Fruit fly (Drosophila melanogaster) whole organism, embryonic: ENCODE data around the gene Atx-1.
A peak's percentile ranks its signal among the peaks of the same experiment; 100 is the strongest.

ENCODE experiments used
- Aef1 ChIP-seq: fragments of 200-800 bp; sonication (Bioruptor generic); IDR thresholded peaks from 3 replicates; pipeline ENCODE4 v1.3.6; 2022; ENCODE audit warnings: missing biosample characterization, missing genetic modification characterization
- Bgb ChIP-seq: fragments of 200-800 bp; sonication (Bioruptor generic); IDR thresholded peaks from 2 replicates; pipeline ENCODE4 v1.3.6; 2022; ENCODE audit warnings: missing biosample characterization, missing genetic modification characterization; ENCODE audit not compliant: partially characterized antibody
- CG10321 ChIP-seq: fragments of 200-800 bp; sonication (Bioruptor generic); IDR thresholded peaks from 2 replicates; pipeline ENCODE4 v1.3.6; 2022; ENCODE audit warnings: missing biosample characterization, missing genetic modification characterization
- CG10431 ChIP-seq: fragments of 200-800 bp; sonication (Bioruptor generic); optimal IDR thresholded peaks from 3 replicates; lab custom pipeline; 2018; ENCODE audit warnings: missing biosample characterization, mild to moderate bottlenecking, missing genetic modification characterization
- CG11696 ChIP-seq: fragments of 200-800 bp; sonication (Bioruptor generic); IDR thresholded peaks from 2 replicates; pipeline ENCODE4 v1.3.6; 2022; ENCODE audit warnings: missing biosample characterization, missing genetic modification characterization
- CG12219 ChIP-seq: fragments of 200-800 bp; sonication (Bioruptor generic); optimal IDR thresholded peaks from 3 replicates; lab custom pipeline; 2018; ENCODE audit warnings: missing biosample characterization, mild to moderate bottlenecking, missing genetic modification characterization
- CG13296 ChIP-seq: fragments of 200-800 bp; sonication (Bioruptor generic); optimal IDR thresholded peaks from 3 replicates; lab custom pipeline; 2018; ENCODE audit warnings: missing biosample characterization, mild to moderate bottlenecking, missing genetic modification characterization
- CG1529 ChIP-seq: fragments of 200-800 bp; sonication (Bioruptor generic); optimal IDR thresholded peaks from 3 replicates; lab custom pipeline; 2018; ENCODE audit warnings: missing biosample characterization, missing genetic modification characterization
- CG17359 ChIP-seq: fragments of 200-800 bp; sonication (Bioruptor generic); optimal IDR thresholded peaks from 3 replicates; lab custom pipeline; 2018; ENCODE audit warnings: missing biosample characterization, mild to moderate bottlenecking, missing genetic modification characterization, moderate library complexity
- CG1832 ChIP-seq: fragments of 200-800 bp; sonication (Bioruptor generic); optimal IDR thresholded peaks from 2 replicates; lab custom pipeline; 2017; ENCODE audit warnings: missing biosample characterization, mild to moderate bottlenecking, missing genetic modification characterization, inconsistent platforms
- CG31365 ChIP-seq: fragments of 200-800 bp; sonication (Bioruptor generic); optimal IDR thresholded peaks from 2 replicates; lab custom pipeline; 2018; ENCODE audit warnings: missing biosample characterization, mild to moderate bottlenecking, missing genetic modification characterization
- CG5245 ChIP-seq: fragments of 200-800 bp; sonication (Bioruptor generic); optimal IDR thresholded peaks from 3 replicates; lab custom pipeline; 2016; ENCODE audit warnings: missing biosample characterization, missing genetic modification characterization
- CG6813 ChIP-seq: fragments of 200-800 bp; sonication (Bioruptor generic); optimal IDR thresholded peaks from 2 replicates; lab custom pipeline; 2017; ENCODE audit warnings: missing biosample characterization, missing genetic modification characterization, mild to moderate bottlenecking, moderate library complexity, missing genetic modification reagents
- CG7928 ChIP-seq: fragments of 200-800 bp; sonication (Bioruptor generic); optimal IDR thresholded peaks from 2 replicates; lab custom pipeline; 2017; ENCODE audit warnings: missing biosample characterization, mild to moderate bottlenecking, missing genetic modification characterization
- CG9609 ChIP-seq: fragments of 200-800 bp; sonication (Bioruptor generic); optimal IDR thresholded peaks from 3 replicates; lab custom pipeline; 2016; ENCODE audit warnings: missing biosample characterization, missing genetic modification characterization
- CTCF ChIP-seq: fragments of 200-800 bp; sonication (Bioruptor generic); optimal IDR thresholded peaks from 2 replicates; lab custom pipeline; 2017; ENCODE audit warnings: missing biosample characterization, mild to moderate bottlenecking, missing genetic modification characterization, moderate library complexity
- HLH3B ChIP-seq: fragments of 200-800 bp; sonication (Bioruptor generic); IDR thresholded peaks from 2 replicates; pipeline ENCODE4 v1.3.6; 2022; ENCODE audit warnings: missing biosample characterization, missing genetic modification characterization
- HLH4C ChIP-seq: fragments of 200-800 bp; sonication (Bioruptor generic); IDR thresholded peaks from 3 replicates; pipeline ENCODE4 v1.3.6; 2022; ENCODE audit warnings: missing biosample characterization, missing genetic modification characterization; ENCODE audit not compliant: partially characterized antibody
- Hr39 ChIP-seq: fragments of >200 bp; optimal IDR thresholded peaks from 2 replicates; lab custom pipeline; 2017
- Hr78 ChIP-seq, 2 experiments: fragments of 200-800 bp in 1 of 2; fragments of >200 bp in 1 of 2; sonication (Bioruptor generic) in 1 of 2; optimal IDR thresholded peaks; 2 replicates each; lab custom pipeline; 2017 to 2019; ENCODE audit warnings: missing biosample characterization in 2 of 2, missing genetic modification characterization in 2 of 2, mild to moderate bottlenecking in 1 of 2, moderate library complexity in 1 of 2
- Jarid2 ChIP-seq: fragments of 200-800 bp; sonication (Bioruptor generic); optimal IDR thresholded peaks from 3 replicates; lab custom pipeline; 2017; ENCODE audit warnings: mild to moderate bottlenecking, missing biosample characterization, missing genetic modification reagents, missing genetic modification characterization
- Mad ChIP-seq: fragments of 200-800 bp; sonication (Bioruptor generic); optimal IDR thresholded peaks from 2 replicates; lab custom pipeline; 2016; ENCODE audit warnings: missing biosample characterization, missing genetic modification characterization
- NC2β ChIP-seq: fragments of 200-800 bp; sonication (Bioruptor generic); optimal IDR thresholded peaks from 2 replicates; lab custom pipeline; 2016; ENCODE audit warnings: missing biosample characterization, missing genetic modification characterization
- Neu2 ChIP-seq: fragments of 200-800 bp; sonication (Bioruptor generic); optimal IDR thresholded peaks from 3 replicates; lab custom pipeline; 2016; ENCODE audit warnings: missing biosample characterization, missing genetic modification characterization, borderline replicate concordance
- NfI ChIP-seq: fragments of 200-800 bp; sonication (Bioruptor generic); optimal IDR thresholded peaks from 3 replicates; lab custom pipeline; 2018; ENCODE audit warnings: missing biosample characterization, mild to moderate bottlenecking, missing genetic modification characterization, moderate library complexity
- Optix ChIP-seq: fragments of 200-800 bp; sonication (Bioruptor generic); IDR thresholded peaks from 3 replicates; pipeline ENCODE4 v1.3.6; 2022; ENCODE audit warnings: missing biosample characterization, missing genetic modification characterization
- Side ChIP-seq: fragments of 200-800 bp; sonication (Bioruptor generic); optimal IDR thresholded peaks from 2 replicates; lab custom pipeline; 2016; ENCODE audit warnings: missing biosample characterization, missing genetic modification characterization
- Sry-δ ChIP-seq: fragments of 200-800 bp; sonication (Bioruptor generic); optimal IDR thresholded peaks from 2 replicates; lab custom pipeline; 2016; ENCODE audit warnings: missing biosample characterization, missing genetic modification characterization
- Usf ChIP-seq: fragments of 200-800 bp; sonication (Bioruptor generic); optimal IDR thresholded peaks from 2 replicates; lab custom pipeline; 2017; ENCODE audit warnings: missing genotype, missing biosample characterization, missing genetic modification characterization
- Vsx1 ChIP-seq: fragments of 200-800 bp; sonication (Bioruptor generic); optimal IDR thresholded peaks from 2 replicates; lab custom pipeline; 2017; ENCODE audit warnings: missing biosample characterization, mild to moderate bottlenecking, missing genetic modification characterization, missing genetic modification reagents
- Xrp1 ChIP-seq: fragments of 200-800 bp; sonication (Bioruptor generic); IDR thresholded peaks from 2 replicates; pipeline ENCODE4 v1.3.6; 2022; ENCODE audit warnings: missing biosample characterization, missing genetic modification characterization
- cas ChIP-seq: fragments of 200-800 bp; sonication (Bioruptor generic); IDR thresholded peaks from 2 replicates; pipeline ENCODE4 v1.3.6; 2022; ENCODE audit warnings: missing biosample characterization, missing genetic modification characterization
- corto ChIP-seq: fragments of 200-800 bp; sonication (Bioruptor generic); optimal IDR thresholded peaks from 2 replicates; lab custom pipeline; 2016; ENCODE audit warnings: missing biosample characterization, mild to moderate bottlenecking, missing genetic modification characterization, moderate library complexity
- danr ChIP-seq: fragments of 200-800 bp; sonication (Bioruptor generic); IDR thresholded peaks from 2 replicates; pipeline ENCODE4 v1.3.6; 2022; ENCODE audit warnings: missing biosample characterization, missing genetic modification characterization
- dpn ChIP-seq, 2 experiments: fragments of 200-800 bp; sonication (Bioruptor generic); optimal IDR thresholded peaks; 3 replicates each; lab custom pipeline; 2016; ENCODE audit warnings: missing biosample characterization in 2 of 2, missing genetic modification characterization in 2 of 2
- emc ChIP-seq: fragments of 200-800 bp; sonication (Bioruptor generic); optimal IDR thresholded peaks from 2 replicates; lab custom pipeline; 2016; ENCODE audit warnings: missing biosample characterization, missing genetic modification characterization
- fu2 ChIP-seq: fragments of 200-800 bp; sonication (Bioruptor generic); optimal IDR thresholded peaks from 2 replicates; lab custom pipeline; 2016; ENCODE audit warnings: missing biosample characterization, missing genetic modification characterization
- gfzf ChIP-seq: fragments of 200-800 bp; sonication (Bioruptor generic); optimal IDR thresholded peaks from 2 replicates; lab custom pipeline; 2016; ENCODE audit warnings: missing biosample characterization, mild to moderate bottlenecking, missing genetic modification characterization, moderate library complexity
- ham ChIP-seq: fragments of 200-800 bp; sonication (Bioruptor generic); IDR thresholded peaks from 2 replicates; pipeline ENCODE4 v1.3.6; 2022; ENCODE audit warnings: missing biosample characterization, missing genetic modification characterization
- insv ChIP-seq, 2 experiments: fragments of 200-800 bp; sonication (Bioruptor generic); optimal IDR thresholded peaks; 3 replicates each; lab custom pipeline; 2016 to 2018; ENCODE audit warnings: missing biosample characterization in 2 of 2, missing genetic modification characterization in 2 of 2
- kah ChIP-seq: fragments of 200-800 bp; sonication (Bioruptor generic); optimal IDR thresholded peaks from 2 replicates; lab custom pipeline; 2018; ENCODE audit warnings: missing biosample characterization, mild to moderate bottlenecking, missing genetic modification characterization
- lmd ChIP-seq: fragments of 200-800 bp; sonication (Bioruptor generic); IDR thresholded peaks from 2 replicates; pipeline ENCODE4 v1.3.6; 2022; ENCODE audit warnings: missing biosample characterization, missing genetic modification characterization
- nom ChIP-seq: fragments of 200-800 bp; sonication (Bioruptor generic); optimal IDR thresholded peaks from 2 replicates; lab custom pipeline; 2017; ENCODE audit warnings: missing biosample characterization, missing genetic modification characterization, mild to moderate bottlenecking, moderate library complexity, missing genetic modification reagents
- pnt ChIP-seq: fragments of 200-800 bp; sonication (Bioruptor generic); optimal IDR thresholded peaks from 3 replicates; lab custom pipeline; 2016; ENCODE audit warnings: missing biosample characterization, missing genetic modification characterization
- psq ChIP-seq: fragments of 200-800 bp; sonication (Bioruptor generic); optimal IDR thresholded peaks from 2 replicates; lab custom pipeline; 2017; ENCODE audit warnings: missing biosample characterization, missing genetic modification characterization
- shn ChIP-seq: fragments of 200-800 bp; sonication (Bioruptor generic); optimal IDR thresholded peaks from 3 replicates; lab custom pipeline; 2016; ENCODE audit warnings: missing biosample characterization, missing genetic modification characterization
- slp2 ChIP-seq: fragments of 200-800 bp; sonication (Bioruptor generic); optimal IDR thresholded peaks from 2 replicates; lab custom pipeline; 2016; ENCODE audit warnings: missing biosample characterization, missing genetic modification characterization
- sna ChIP-seq: fragments of 200-800 bp; sonication (Bioruptor generic); IDR thresholded peaks from 2 replicates; pipeline ENCODE4 v1.3.6; 2022; ENCODE audit warnings: missing biosample characterization, missing genetic modification characterization; ENCODE audit not compliant: partially characterized antibody
- stwl ChIP-seq: fragments of 200-800 bp; sonication (Bioruptor generic); optimal IDR thresholded peaks from 3 replicates; lab custom pipeline; 2018; ENCODE audit warnings: missing biosample characterization, mild to moderate bottlenecking, missing genetic modification characterization, moderate library complexity
- sug ChIP-seq: fragments of 200-800 bp; optimal IDR thresholded peaks from 2 replicates; lab custom pipeline; 2019; ENCODE audit warnings: missing biosample characterization, mild to moderate bottlenecking, missing genetic modification characterization, moderate library complexity
- zfh1 ChIP-seq: fragments of 200-800 bp; sonication (Bioruptor generic); IDR thresholded peaks from 3 replicates; pipeline ENCODE4 v1.3.6; 2022; ENCODE audit warnings: missing biosample characterization, missing genetic modification characterization

The Atx-1 gene

dm6 chrX:6861523-6862077 lies 38.6 kb downstream of the Atx-1 start (continued):
- TF ChIP-seq Aef1 (GFP tag; lab: Robert Waterston, UW) (peak; percentile 71; the same call in 2 of the 3 replicates), sna (GFP tag; lab: Robert Waterston, UW) (no peak), emc (GFP tag; lab: Kevin White, UChicago) (no peak), Usf (GFP tag; lab: Kevin White, UChicago) (peak; percentile 42), CG5245 (GFP tag; lab: Kevin White, UChicago) (no peak), CG11696 (GFP tag; lab: Robert Waterston, UW) (0 out of 2 replicates have a peak, but pooled peaks have one; percentile 16), danr (GFP tag; lab: Robert Waterston, UW) (peak; percentile 35; the same call in 1 of the 2 replicates), lmd (GFP tag; lab: Robert Waterston, UW) (peak; percentile 69), CG1832 (GFP tag; lab: Kevin White, UChicago) (peak; percentile 91), gfzf (GFP tag; lab: Kevin White, UChicago) (no peak), NfI (peak; percentile 38), shn (no peak), slp2 (GFP tag; lab: Kevin White, UChicago) (no peak), pnt (GFP tag; lab: Kevin White, UChicago) (no peak), Hr39 (lab: Kevin White, UChicago) (no peak), CG17359 (tag; lab: Kevin White, UChicago) (peak; percentile 65), Mad (GFP tag; lab: Kevin White, UChicago) (no peak), CG6813 (GFP tag; lab: Kevin White, UChicago) (no peak), CTCF (GFP tag; lab: Kevin White, UChicago) (no peak), corto (no peak), HLH4C (GFP tag; lab: Robert Waterston, UW) (no peak; the same call in 2 of the 3 replicates), insv (GFP tag; optimal IDR thresholded peaks at IDR 0.05; lab: Kevin White, UChicago) (no peak), Hr78 (GFP tag; optimal IDR thresholded peaks at IDR 0.05; lab: Kevin White, UChicago) (peak in 1 of 2 experiments; percentile 73), NC2β (GFP tag; lab: Kevin White, UChicago) (no peak), CG31365 (tag; lab: Kevin White, UChicago) (peak; percentile 10), Side (no peak), cas (GFP tag; lab: Robert Waterston, UW) (peak; percentile 68), ham (GFP tag; lab: Robert Waterston, UW) (no peak), zfh1 (peak; percentile 69), CG10321 (GFP tag; lab: Robert Waterston, UW) (peak; percentile 86), CG13296 (GFP tag; lab: Kevin White, UChicago) (peak; percentile 12), Optix (peak; percentile 70; the same call in 2 of the 3 replicates), kah (GFP tag; lab: Kevin White, UChicago) (no peak), fu2 (GFP tag; lab: Kevin White, UChicago) (peak; percentile 58), Bgb (GFP tag; lab: Robert Waterston, UW) (peak; percentile 32; the same call in 1 of the 2 replicates), HLH3B (GFP tag; lab: Robert Waterston, UW) (peak; percentile 55; the same call in 1 of the 2 replicates), Vsx1 (GFP tag; lab: Kevin White, UChicago) (no peak), CG7928 (GFP tag; lab: Kevin White, UChicago) (no peak), CG9609 (GFP tag; lab: Kevin White, UChicago) (peak; percentile 52), CG12219 (GFP tag; lab: Kevin White, UChicago) (no peak), stwl (tag; lab: Kevin White, UChicago) (no peak), CG10431 (GFP tag; lab: Kevin White, UChicago) (no peak), Neu2 (GFP tag; lab: Kevin White, UChicago) (no peak), dpn (GFP tag; optimal IDR thresholded peaks at IDR 0.05; lab: Kevin White, UChicago) (peak; percentile 21 to 38), Jarid2 (GFP tag; lab: Kevin White, UChicago) (no peak), psq (GFP tag; lab: Kevin White, UChicago) (peak; percentile 79), Xrp1 (GFP tag; lab: Robert Waterston, UW) (peak; percentile 55), sug (tag; lab: Kevin White, UChicago) (peak; percentile 88), nom (GFP tag; lab: Kevin White, UChicago) (peak; percentile 75), Sry-δ (GFP tag; lab: Kevin White, UChicago) (peak; percentile 9), CG1529 (GFP tag; lab: Kevin White, UChicago) (no peak)
